Fruit fly (Drosophila melanogaster) whole organism: ENCODE measurements around the gene Ptp61F.

Experiments
- CG8478 ChIP-seq: fragments of >200 bp; optimal IDR thresholded peaks from 2 replicates; lab custom pipeline; 2018; ENCODE audit warnings: inconsistent platforms
- pan ChIP-seq: fragments of >200 bp; optimal IDR thresholded peaks from 2 replicates; lab custom pipeline; 2017
- psq ChIP-seq: fragments of >200 bp; optimal IDR thresholded peaks from 2 replicates; lab custom pipeline; 2017

- no peak for TF ChIP-seq CG8478 (lab: Kevin White, UChicago)
- no peak for TF ChIP-seq pan
- no peak for TF ChIP-seq psq
Measured at dm6 chr3L:1335989-1336961, 138.8 kb downstream of the Ptp61F start.
